Worm (Caenorhabditis elegans) whole organism, L2 larva: ENCODE data around the gene srh-139.

Source experiments
- C34F6.9 ChIP-seq: fragments of 150-350 bp; optimal IDR thresholded peaks from 2 replicates; lab custom pipeline; 2014; ENCODE audit warnings: missing biosample characterization, missing genetic modification characterization
- R02D3.7 ChIP-seq: fragments of 150-350 bp; optimal IDR thresholded peaks from 2 replicates; lab custom pipeline; 2014; ENCODE audit warnings: missing biosample characterization, missing genetic modification characterization
- ama-1 ChIP-seq: fragments of 150-350 bp; optimal IDR thresholded peaks from 2 replicates; lab custom pipeline; 2018; ENCODE audit warnings: inconsistent platforms
- blmp-1 ChIP-seq: sonication (generic microtip); optimal IDR thresholded peaks from 2 replicates; lab custom pipeline; 2017; ENCODE audit warnings: missing genetic modification characterization, mild to moderate bottlenecking, missing compliant biosample characterization, antibody characterized with exemption, moderate library complexity; ENCODE audit not compliant: insufficient read depth
- ceh-16 ChIP-seq: fragments of 150-350 bp; optimal IDR thresholded peaks from 2 replicates; lab custom pipeline; 2014; ENCODE audit warnings: missing biosample characterization, missing genetic modification characterization
- ceh-82 ChIP-seq: fragments of 150-350 bp; optimal IDR thresholded peaks from 2 replicates; lab custom pipeline; 2014; ENCODE audit warnings: missing biosample characterization, missing genetic modification characterization
- dmd-4 ChIP-seq: sonication (generic microtip); optimal IDR thresholded peaks from 2 replicates; lab custom pipeline; 2017; ENCODE audit warnings: missing biosample characterization, missing genetic modification characterization
- egl-27 ChIP-seq: sonication (generic microtip); optimal IDR thresholded peaks from 3 replicates; lab custom pipeline; 2017; ENCODE audit warnings: missing biosample characterization, missing genetic modification reagents, missing genetic modification characterization
- elt-1 ChIP-seq: fragments of 150-350 bp; optimal IDR thresholded peaks from 2 replicates; lab custom pipeline; 2014; ENCODE audit warnings: missing biosample characterization, missing genetic modification characterization
- elt-3 ChIP-seq: sonication (generic microtip); optimal IDR thresholded peaks from 2 replicates; lab custom pipeline; 2017; ENCODE audit warnings: missing biosample characterization, missing genetic modification characterization
- gmeb-1 ChIP-seq: fragments of 150-350 bp; optimal IDR thresholded peaks from 2 replicates; lab custom pipeline; 2014; ENCODE audit warnings: missing biosample characterization, missing genetic modification characterization
- lin-13 ChIP-seq: fragments of 150-350 bp; optimal IDR thresholded peaks from 2 replicates; lab custom pipeline; 2014; ENCODE audit warnings: missing biosample characterization, missing genetic modification reagents, missing genetic modification characterization
- lin-39 ChIP-seq: fragments of 150-350 bp; optimal IDR thresholded peaks from 2 replicates; lab custom pipeline; 2014; ENCODE audit warnings: missing biosample characterization, missing genetic modification reagents, missing genetic modification characterization
- lsy-2 ChIP-seq, 2 experiments: fragments of 150-350 bp in 1 of 2; sonication (generic microtip) in 1 of 2; optimal IDR thresholded peaks; 2 replicates each; lab custom pipeline; 2014 to 2017; ENCODE audit warnings: missing biosample characterization in 2 of 2, missing genetic modification characterization in 2 of 2
- mab-5 ChIP-seq: fragments of 150-350 bp; optimal IDR thresholded peaks from 2 replicates; lab custom pipeline; 2014; ENCODE audit warnings: missing biosample characterization, missing genetic modification characterization
- mbf-1 ChIP-seq: sonication (generic microtip); optimal IDR thresholded peaks from 2 replicates; lab custom pipeline; 2017; ENCODE audit warnings: missing biosample characterization, missing genetic modification characterization
- nhr-10 ChIP-seq: sonication (generic microtip); optimal IDR thresholded peaks from 2 replicates; lab custom pipeline; 2017; ENCODE audit warnings: missing biosample characterization, missing genetic modification characterization
- nhr-12 ChIP-seq: fragments of 150-350 bp; optimal IDR thresholded peaks from 2 replicates; lab custom pipeline; 2014; ENCODE audit warnings: missing biosample characterization, missing genetic modification characterization
- nhr-129 ChIP-seq: fragments of 150-350 bp; optimal IDR thresholded peaks from 2 replicates; lab custom pipeline; 2014; ENCODE audit warnings: missing biosample characterization, missing genetic modification characterization
- nhr-23 ChIP-seq: fragments of 150-350 bp; optimal IDR thresholded peaks from 2 replicates; lab custom pipeline; 2014; ENCODE audit warnings: missing biosample characterization, missing genetic modification reagents, missing genetic modification characterization
- nhr-237 ChIP-seq: fragments of 150-350 bp; optimal IDR thresholded peaks from 2 replicates; lab custom pipeline; 2014; ENCODE audit warnings: missing biosample characterization, missing genetic modification characterization
- nhr-25 ChIP-seq: fragments of 150-350 bp; sonication (generic microtip); optimal IDR thresholded peaks from 3 replicates; lab custom pipeline; 2014; ENCODE audit warnings: missing biosample characterization, missing genetic modification characterization
- nhr-6 ChIP-seq: fragments of 150-350 bp; optimal IDR thresholded peaks from 2 replicates; lab custom pipeline; 2014; ENCODE audit warnings: missing biosample characterization, missing genetic modification characterization
- nhr-77 ChIP-seq: fragments of 150-350 bp; optimal IDR thresholded peaks from 2 replicates; lab custom pipeline; 2014; ENCODE audit warnings: missing biosample characterization, missing genetic modification characterization
- sem-4 ChIP-seq: fragments of 150-350 bp; optimal IDR thresholded peaks from 2 replicates; lab custom pipeline; 2014; ENCODE audit warnings: missing biosample characterization, missing genetic modification reagents, missing genetic modification characterization
- skn-1 ChIP-seq: sonication (generic microtip); optimal IDR thresholded peaks from 2 replicates; lab custom pipeline; 2017; ENCODE audit warnings: missing biosample characterization, missing genetic modification characterization
- sma-3 ChIP-seq: sonication (generic microtip); optimal IDR thresholded peaks from 2 replicates; lab custom pipeline; 2016; ENCODE audit warnings: missing genetic modification reagents, missing genetic modification characterization, missing compliant biosample characterization
- ztf-1 ChIP-seq: fragments of 200-800 bp; sonication (Bioruptor generic); conservative IDR thresholded peaks from 2 replicates; pipeline ENCODE4 v1.3.6; 2022; ENCODE audit warnings: missing genetic modification characterization, missing compliant biosample characterization
- ztf-11 ChIP-seq: sonication (generic microtip); optimal IDR thresholded peaks from 2 replicates; lab custom pipeline; 2017; ENCODE audit warnings: missing biosample characterization, missing genetic modification characterization
- ztf-4 ChIP-seq: fragments of 150-350 bp; optimal IDR thresholded peaks from 2 replicates; lab custom pipeline; 2014; ENCODE audit warnings: missing biosample characterization, missing genetic modification characterization

Gene srh-139

ce11 chrV:16483681-16484080 is at the start of gene srh-139:
srh-139 (plus strand) TSS chrV:16483981.
- no peak for TF ChIP-seq nhr-23 (tag; lab: Kevin White, UChicago)

ce11 chrV:16435510-16435909 is 48.3 kb upstream of the srh-139 start, which contains the start of the genes F26D2.13 and F26D2.14:
F26D2.13 (minus strand) TSS chrV:16435610.
F26D2.14 (plus strand) TSS chrV:16435855.
- TF ChIP-seq dmd-4 = no peak
- TF ChIP-seq elt-1 (tag; lab: Kevin White, UChicago) = no peak
- no peak for TF ChIP-seq C34F6.9
- TF ChIP-seq lsy-2 (tag; optimal IDR thresholded peaks at IDR 0.05; lab: Kevin White, UChicago) = no peak
- no peak for TF ChIP-seq gmeb-1 (tag; lab: Kevin White, UChicago)
- TF ChIP-seq sma-3 (GFP tag; lab: Kevin White, UChicago) = no peak
- no peak for TF ChIP-seq egl-27 (tag; lab: Kevin White, UChicago)
- TF ChIP-seq nhr-12 (tag; lab: Kevin White, UChicago) = no peak
- no peak for TF ChIP-seq nhr-129 (tag; lab: Kevin White, UChicago)
- no peak for TF ChIP-seq skn-1 (tag; lab: Kevin White, UChicago)
- TF ChIP-seq, all 48 proteins: peak for 0

ce11 chrV:16437546-16437945 is 46.2 kb upstream of the srh-139 start, which contains the start of gene F26D2.15:
F26D2.15 (plus strand) TSS chrV:16437846.
- no peak for TF ChIP-seq lin-39 (tag; lab: Kevin White, UChicago)
- no peak for TF ChIP-seq ztf-1 (GFP tag; lab: Robert Waterston, UW)
- TF ChIP-seq nhr-129 (tag; lab: Kevin White, UChicago) = no peak
- no peak for TF ChIP-seq C34F6.9
- TF ChIP-seq nhr-25 (tag; lab: Kevin White, UChicago) = no peak
- no peak for TF ChIP-seq ztf-11 (tag; lab: Kevin White, UChicago)
- no peak for TF ChIP-seq elt-3 (tag; lab: Kevin White, UChicago)
- no peak for TF ChIP-seq nhr-10 (tag; lab: Kevin White, UChicago)
- TF ChIP-seq ceh-82 (tag; lab: Kevin White, UChicago) = no peak
- no peak for TF ChIP-seq nhr-237 (tag; lab: Kevin White, UChicago)
- no peak for TF ChIP-seq sem-4 (tag; lab: Kevin White, UChicago)
- no peak for TF ChIP-seq nhr-6 (tag; lab: Kevin White, UChicago)
- TF ChIP-seq blmp-1 = no peak
- TF ChIP-seq nhr-77 = no peak
- no peak for TF ChIP-seq mab-5 (tag; lab: Kevin White, UChicago)

- no peak for TF ChIP-seq ama-1 (lab: Kevin White, UChicago)
Observed at ce11 chrV:16443626-16444025, 40.2 kb upstream of the srh-139 start, which contains the start of gene srh-141. srh-141 (plus strand) TSS chrV:16443926.

ce11 chrV:16445676-16446075 is 38.1 kb upstream of the srh-139 start, which contains the start of gene T08G3.6:
T08G3.6 (plus strand) TSS chrV:16445976.
- TF ChIP-seq ceh-16 (tag; lab: Kevin White, UChicago) (no peak), R02D3.7 (tag; lab: Kevin White, UChicago) (no peak), C34F6.9 (no peak), sma-3 (GFP tag; lab: Kevin White, UChicago) (no peak)

- TF ChIP-seq nhr-25 (tag; lab: Kevin White, UChicago) = no peak
Observed at ce11 chrV:16446191-16446590, 37.6 kb upstream of the srh-139 start.

ce11 chrV:16447735-16448134 is 36.0 kb upstream of the srh-139 start, which contains the start of gene T08G3.13:
T08G3.13 (plus strand) TSS chrV:16448035.
- TF ChIP-seq sma-3 (GFP tag; lab: Kevin White, UChicago) (no peak), C34F6.9 (no peak), mbf-1 (no peak), ztf-4 (tag; lab: Kevin White, UChicago) (no peak), nhr-23 (tag; lab: Kevin White, UChicago) (no peak), mab-5 (tag; lab: Kevin White, UChicago) (no peak), lin-13 (GFP tag; lab: Kevin White, UChicago) (no peak), elt-1 (tag; lab: Kevin White, UChicago) (no peak)
